Fruit fly (Drosophila melanogaster) whole organism, embryonic: ENCODE measurements around the gene Sc2.
A peak's percentile ranks its signal among the peaks of the same experiment; 100 is the strongest.

ENCODE experiments used
- Awh ChIP-seq: fragments of 200-800 bp; sonication (Bioruptor generic); IDR thresholded peaks from 2 replicates; pipeline ENCODE4, ENCODE4 v1.3.6; 2022; ENCODE audit warnings: missing biosample characterization, missing genetic modification characterization
- B-H1 ChIP-seq: fragments of 200-800 bp; sonication (Bioruptor generic); IDR thresholded peaks from 3 replicates; pipeline ENCODE4 v1.3.6; 2022; ENCODE audit warnings: missing biosample characterization, missing genetic modification characterization
- Bgb ChIP-seq: fragments of 200-800 bp; sonication (Bioruptor generic); IDR thresholded peaks from 2 replicates; pipeline ENCODE4 v1.3.6; 2022; ENCODE audit warnings: missing biosample characterization, missing genetic modification characterization; ENCODE audit not compliant: partially characterized antibody
- CG10209 ChIP-seq: fragments of 200-800 bp; sonication (Bioruptor generic); optimal IDR thresholded peaks from 3 replicates; lab custom pipeline; 2017; ENCODE audit warnings: missing biosample characterization, mild to moderate bottlenecking, missing genetic modification characterization, missing genetic modification reagents
- CG10565 ChIP-seq: fragments of 200-800 bp; sonication (Bioruptor generic); optimal IDR thresholded peaks from 3 replicates; lab custom pipeline; 2016; ENCODE audit warnings: missing biosample characterization, mild to moderate bottlenecking, missing genetic modification characterization
- CG13624 ChIP-seq: fragments of 200-800 bp; sonication (Bioruptor generic); optimal IDR thresholded peaks from 2 replicates; lab custom pipeline; 2016; ENCODE audit warnings: missing biosample characterization, missing genetic modification characterization
- CG14441 ChIP-seq: fragments of 200-800 bp; sonication (Bioruptor generic); IDR thresholded peaks from 2 replicates; pipeline ENCODE4 v1.3.6; 2022; ENCODE audit warnings: missing biosample characterization, missing genetic modification characterization
- CG17385 ChIP-seq: fragments of 200-800 bp; sonication (Bioruptor generic); optimal IDR thresholded peaks from 3 replicates; lab custom pipeline; 2018; ENCODE audit warnings: missing biosample characterization, mild to moderate bottlenecking, missing genetic modification characterization
- CG17829 ChIP-seq: fragments of 200-800 bp; optimal IDR thresholded peaks from 2 replicates; lab custom pipeline; 2019; ENCODE audit warnings: missing biosample characterization, mild to moderate bottlenecking, missing genetic modification characterization, moderate library complexity
- CG2116 ChIP-seq: fragments of 200-800 bp; sonication (Bioruptor generic); optimal IDR thresholded peaks from 3 replicates; lab custom pipeline; 2018; ENCODE audit warnings: missing biosample characterization, mild to moderate bottlenecking, missing genetic modification characterization
- CG2712 ChIP-seq: fragments of 200-800 bp; optimal IDR thresholded peaks from 3 replicates; lab custom pipeline; 2019; ENCODE audit warnings: missing biosample characterization, mild to moderate bottlenecking, missing genetic modification characterization, moderate library complexity
- CG31388 ChIP-seq: fragments of 200-800 bp; sonication (Bioruptor generic); optimal IDR thresholded peaks from 2 replicates; lab custom pipeline; 2016; ENCODE audit warnings: missing biosample characterization, missing genetic modification characterization
- CG4328 ChIP-seq: fragments of 200-800 bp; sonication (Bioruptor generic); optimal IDR thresholded peaks from 3 replicates; lab custom pipeline; 2017; ENCODE audit warnings: missing biosample characterization, missing genetic modification reagents, missing genetic modification characterization
- CG5953 ChIP-seq: fragments of 200-800 bp; sonication (Bioruptor generic); IDR thresholded peaks from 2 replicates; pipeline ENCODE4 v1.3.6; 2022; ENCODE audit warnings: missing biosample characterization, missing genetic modification characterization
- CG6254 ChIP-seq: fragments of 200-800 bp; sonication (Bioruptor generic); optimal IDR thresholded peaks from 3 replicates; lab custom pipeline; 2017; ENCODE audit warnings: mild to moderate bottlenecking, missing biosample characterization, missing genetic modification reagents, missing genetic modification characterization
- CG7839 ChIP-seq: fragments of 200-800 bp; sonication (Bioruptor generic); optimal IDR thresholded peaks from 3 replicates; lab custom pipeline; 2018; ENCODE audit warnings: missing biosample characterization, mild to moderate bottlenecking, missing genetic modification characterization, moderate library complexity
- CG8089 ChIP-seq: fragments of 200-800 bp; sonication (Bioruptor generic); optimal IDR thresholded peaks from 3 replicates; lab custom pipeline; 2016; ENCODE audit warnings: missing biosample characterization, missing genetic modification characterization
- CG8359 ChIP-seq: fragments of 200-800 bp; sonication (Bioruptor generic); optimal IDR thresholded peaks from 2 replicates; lab custom pipeline; 2017; ENCODE audit warnings: missing biosample characterization, mild to moderate bottlenecking, missing genetic modification characterization, borderline replicate concordance
- CG9609 ChIP-seq: fragments of 200-800 bp; sonication (Bioruptor generic); optimal IDR thresholded peaks from 3 replicates; lab custom pipeline; 2016; ENCODE audit warnings: missing biosample characterization, missing genetic modification characterization
- Deaf1 ChIP-seq: fragments of 200-800 bp; optimal IDR thresholded peaks from 3 replicates; lab custom pipeline; 2019; ENCODE audit warnings: missing biosample characterization, mild to moderate bottlenecking, missing genetic modification characterization, moderate library complexity
- Dll ChIP-seq: fragments of 200-800 bp; sonication (Bioruptor generic); IDR thresholded peaks from 4 replicates; pipeline ENCODE4 v1.3.6; 2022; ENCODE audit warnings: missing biosample characterization, missing genetic modification characterization; ENCODE audit not compliant: partially characterized antibody
- Dp ChIP-seq: fragments of 200-800 bp; sonication (Bioruptor generic); optimal IDR thresholded peaks from 2 replicates; lab custom pipeline; 2018; ENCODE audit warnings: missing biosample characterization, mild to moderate bottlenecking, missing genetic modification characterization, moderate library complexity
- Dref ChIP-seq: fragments of 200-800 bp; sonication (Bioruptor generic); IDR thresholded peaks from 2 replicates; pipeline ENCODE4 v1.3.6; 2022; ENCODE audit warnings: missing biosample characterization, missing genetic modification characterization
- Drgx ChIP-seq: fragments of 200-800 bp; sonication (Bioruptor generic); IDR thresholded peaks from 2 replicates; pipeline ENCODE4 v1.3.6; 2022; ENCODE audit warnings: missing biosample characterization, missing genetic modification characterization
- Fer1 ChIP-seq: fragments of 200-800 bp; sonication (Bioruptor generic); optimal IDR thresholded peaks from 2 replicates; lab custom pipeline; 2017; ENCODE audit warnings: missing biosample characterization, mild to moderate bottlenecking, missing genetic modification characterization
- Fer3 ChIP-seq: fragments of 200-800 bp; sonication (Bioruptor generic); optimal IDR thresholded peaks from 2 replicates; lab custom pipeline; 2018; ENCODE audit warnings: missing biosample characterization, mild to moderate bottlenecking, missing genetic modification characterization, moderate library complexity
- H15 ChIP-seq: fragments of 200-800 bp; sonication (Bioruptor generic); IDR thresholded peaks from 3 replicates; pipeline ENCODE4 v1.3.6; 2022; ENCODE audit warnings: missing biosample characterization, missing genetic modification characterization
- MTF-1 ChIP-seq: fragments of 200-800 bp; sonication (Bioruptor generic); optimal IDR thresholded peaks from 2 replicates; lab custom pipeline; 2018; ENCODE audit warnings: missing biosample characterization, mild to moderate bottlenecking, missing genetic modification characterization, borderline replicate concordance
- Max ChIP-seq: fragments of 200-800 bp; sonication (Bioruptor generic); optimal IDR thresholded peaks from 2 replicates; lab custom pipeline; 2016; ENCODE audit warnings: missing biosample characterization, mild to moderate bottlenecking, missing genetic modification characterization
- Nf-YC ChIP-seq: fragments of 200-800 bp; optimal IDR thresholded peaks from 3 replicates; lab custom pipeline; 2019; ENCODE audit warnings: missing biosample characterization, mild to moderate bottlenecking, missing genetic modification characterization, moderate library complexity
- Ptx1 ChIP-seq: fragments of 200-800 bp; sonication (Bioruptor generic); IDR thresholded peaks from 2 replicates; pipeline ENCODE4 v1.3.6; 2022; ENCODE audit warnings: missing biosample characterization, missing genetic modification characterization
- Rfx ChIP-seq: fragments of 200-800 bp; sonication (Bioruptor generic); IDR thresholded peaks from 2 replicates; pipeline ENCODE4 v1.3.6; 2022; ENCODE audit warnings: missing biosample characterization, missing genetic modification characterization
- Spps ChIP-seq: fragments of 200-800 bp; sonication (Bioruptor generic); optimal IDR thresholded peaks from 2 replicates; lab custom pipeline; 2018; ENCODE audit warnings: missing biosample characterization, mild to moderate bottlenecking, missing genetic modification characterization
- amos ChIP-seq: fragments of 200-800 bp; sonication (Bioruptor generic); IDR thresholded peaks from 2 replicates; pipeline ENCODE4 v1.3.6; 2022; ENCODE audit warnings: missing biosample characterization, missing genetic modification characterization; ENCODE audit not compliant: partially characterized antibody
- br ChIP-seq: fragments of >200 bp; optimal IDR thresholded peaks from 2 replicates; lab custom pipeline; 2017
- ci ChIP-seq: fragments of 200-800 bp; sonication (Bioruptor generic); IDR thresholded peaks from 3 replicates; pipeline ENCODE4 v1.3.6; 2022; ENCODE audit warnings: missing biosample characterization, missing genetic modification characterization
- emc ChIP-seq: fragments of 200-800 bp; sonication (Bioruptor generic); optimal IDR thresholded peaks from 2 replicates; lab custom pipeline; 2016; ENCODE audit warnings: missing biosample characterization, missing genetic modification characterization
- fd3F ChIP-seq: fragments of 200-800 bp; sonication (Bioruptor generic); optimal IDR thresholded peaks from 2 replicates; lab custom pipeline; 2018; ENCODE audit warnings: missing biosample characterization, mild to moderate bottlenecking, missing genetic modification characterization, moderate library complexity
- her ChIP-seq: fragments of 200-800 bp; sonication (Bioruptor generic); optimal IDR thresholded peaks from 2 replicates; lab custom pipeline; 2016; ENCODE audit warnings: missing biosample characterization, missing genetic modification characterization
- hkb ChIP-seq, 2 experiments: fragments of 200-800 bp in 1 of 2; fragments of >200 bp in 1 of 2; sonication (Bioruptor generic) in 1 of 2; IDR thresholded peaks in 1 of 2; optimal IDR thresholded peaks in 1 of 2; 2 replicates each; pipeline versions ENCODE4 v1.3.6 to Lab custom; 2017 to 2022; ENCODE audit warnings: missing biosample characterization in 1 of 2, missing genetic modification characterization in 1 of 2
- hth ChIP-seq: fragments of >200 bp; optimal IDR thresholded peaks from 2 replicates; lab custom pipeline; 2017; ENCODE audit warnings: inconsistent platforms
- inv ChIP-seq: fragments of 200-800 bp; sonication (Bioruptor generic); IDR thresholded peaks from 2 replicates; pipeline ENCODE4 v1.3.6; 2022; ENCODE audit warnings: missing biosample characterization, missing genetic modification characterization; ENCODE audit not compliant: partially characterized antibody
- kni ChIP-seq: fragments of 200-800 bp; sonication (Bioruptor generic); optimal IDR thresholded peaks from 3 replicates; lab custom pipeline; 2017; ENCODE audit warnings: mild to moderate bottlenecking, missing biosample characterization, missing genetic modification reagents, missing genetic modification characterization
- lilli ChIP-seq: fragments of 200-800 bp; sonication (Bioruptor generic); optimal IDR thresholded peaks from 3 replicates; lab custom pipeline; 2016; ENCODE audit warnings: missing biosample characterization, missing genetic modification characterization
- nom ChIP-seq: fragments of 200-800 bp; sonication (Bioruptor generic); optimal IDR thresholded peaks from 2 replicates; lab custom pipeline; 2017; ENCODE audit warnings: missing biosample characterization, missing genetic modification characterization, mild to moderate bottlenecking, moderate library complexity, missing genetic modification reagents
- org-1 ChIP-seq: fragments of 200-800 bp; sonication (Bioruptor generic); optimal IDR thresholded peaks from 2 replicates; lab custom pipeline; 2017; ENCODE audit warnings: missing biosample characterization, missing genetic modification characterization
- pan ChIP-seq, 4 experiments: fragments of >200 bp in 3 of 4; fragments of 200-800 bp in 1 of 4; sonication (Bioruptor generic) in 1 of 4; optimal IDR thresholded peaks in 3 of 4; IDR thresholded peaks in 1 of 4; 2 replicates each; pipeline versions ENCODE4 v1.3.6 to Lab custom; 2017 to 2022; ENCODE audit warnings: missing biosample characterization in 2 of 4, missing genetic modification characterization in 2 of 4, mixed read lengths in 1 of 4
- rib ChIP-seq: fragments of 200-800 bp; sonication (Bioruptor generic); IDR thresholded peaks from 2 replicates; pipeline ENCODE4 v1.3.6; 2022; ENCODE audit warnings: missing biosample characterization, missing genetic modification characterization
- sens ChIP-seq: fragments of 200-800 bp; sonication (Bioruptor generic); peaks from one replicate; lab custom pipeline; 2016; ENCODE audit warnings: missing biosample characterization, missing genetic modification characterization
- tio ChIP-seq: fragments of 200-800 bp; sonication (Bioruptor generic); optimal IDR thresholded peaks from 2 replicates; lab custom pipeline; 2017; ENCODE audit warnings: missing biosample characterization, missing genetic modification characterization, inconsistent platforms
- usp ChIP-seq: fragments of >200 bp; optimal IDR thresholded peaks from 2 replicates; lab custom pipeline; 2017; ENCODE audit warnings: missing biosample characterization, missing genetic modification characterization

Sc2 gene

dm6 chr3L:3905111-3905510, 1.8 kb downstream of the Sc2 start, which contains the start of gene ida (continued):
- TF ChIP-seq emc (no peak), Dref (GFP tag; lab: Robert Waterston, UW) (no peak), CG17385 (GFP tag; lab: Kevin White, UChicago) (no peak), org-1 (GFP tag; lab: Kevin White, UChicago) (no peak), usp (GFP tag; lab: Kevin White, UChicago) (no peak), nom (GFP tag; lab: Kevin White, UChicago) (peak; percentile 13), amos (GFP tag; lab: Robert Waterston, UW) (no peak), CG8089 (GFP tag; lab: Kevin White, UChicago) (no peak), rib (no peak), Awh (GFP tag; lab: Robert Waterston, UW) (no peak), Bgb (GFP tag; lab: Robert Waterston, UW) (peak; percentile 39; the same call in 1 of the 2 replicates), Dp (peak; percentile 99), hkb (optimal IDR thresholded peaks at IDR 0.05; lab: Kevin White, UChicago) (no peak), hkb (GFP tag; IDR thresholded peaks at IDR 0.05; lab: Robert Waterston, UW) (no peak), Nf-YC (no peak), CG5953 (no peak), CG14441 (GFP tag; lab: Robert Waterston, UW) (peak; percentile 34; the same call in 1 of the 2 replicates), Max (GFP tag; lab: Kevin White, UChicago) (no peak), B-H1 (no peak), Dll (0 out of 4 replicates have a peak, but pooled peaks have one; percentile 23), MTF-1 (GFP tag; lab: Kevin White, UChicago) (no peak), hth (lab: Kevin White, UChicago) (no peak), CG8359 (GFP tag; lab: Kevin White, UChicago) (no peak), Deaf1 (tag; lab: Kevin White, UChicago) (no peak), tio (GFP tag; lab: Kevin White, UChicago) (no peak), CG13624 (no peak), CG9609 (GFP tag; lab: Kevin White, UChicago) (no peak), Fer1 (GFP tag; lab: Kevin White, UChicago) (peak; percentile 49), kni (GFP tag; lab: Kevin White, UChicago) (no peak), fd3F (GFP tag; lab: Kevin White, UChicago) (no peak), CG7839 (tag; lab: Kevin White, UChicago) (no peak), Rfx (GFP tag; lab: Robert Waterston, UW) (peak; percentile 24; the same call in 1 of the 2 replicates), ci (GFP tag; lab: Robert Waterston, UW) (no peak), CG31388 (GFP tag; lab: Kevin White, UChicago) (no peak), pan (optimal IDR thresholded peaks at IDR 0.05; lab: Kevin White, UChicago) (no peak), pan (GFP tag; optimal IDR thresholded peaks at IDR 0.05 in 1 of 2, IDR thresholded peaks at IDR 0.05 in 1 of 2) (no peak), Drgx (no peak), CG10209 (GFP tag; lab: Kevin White, UChicago) (no peak), her (peak; percentile 41), Ptx1 (GFP tag; lab: Robert Waterston, UW) (no peak), CG17829 (tag; lab: Kevin White, UChicago) (no peak), br (lab: Kevin White, UChicago) (no peak), CG10565 (GFP tag; lab: Kevin White, UChicago) (no peak), inv (GFP tag; lab: Robert Waterston, UW) (no peak), Fer3 (no peak), lilli (no peak), CG4328 (GFP tag; lab: Kevin White, UChicago) (no peak), CG2712 (tag; lab: Kevin White, UChicago) (no peak), CG2116 (GFP tag; lab: Kevin White, UChicago) (peak; percentile 31), sens (GFP tag; lab: Kevin White, UChicago) (no peak), Spps (no peak), CG6254 (GFP tag; lab: Kevin White, UChicago) (no peak), H15 (no peak)
